Worm (Caenorhabditis elegans) whole organism, early embryonic: Measurements from ENCODE around the gene gly-9.

Experiments used
- B0310.2 ChIP-seq: sonication (generic microtip); optimal IDR thresholded peaks from 2 replicates; lab custom pipeline; 2016; ENCODE audit warnings: mild to moderate bottlenecking, missing genetic modification characterization, missing compliant biosample characterization
- F13C5.2 ChIP-seq: sonication (generic microtip); optimal IDR thresholded peaks from 2 replicates; lab custom pipeline; 2017; ENCODE audit warnings: mild to moderate bottlenecking, missing genetic modification characterization, inconsistent platforms, missing compliant biosample characterization
- aly-1 ChIP-seq: sonication (generic microtip); optimal IDR thresholded peaks from 2 replicates; lab custom pipeline; 2016; ENCODE audit warnings: missing genetic modification characterization, missing compliant biosample characterization
- ama-1 ChIP-seq: fragments of 150-350 bp; optimal IDR thresholded peaks from 2 replicates; lab custom pipeline; 2014
- ceh-13 ChIP-seq: fragments of 200-800 bp; sonication (Bioruptor generic); optimal IDR thresholded peaks from 2 replicates; lab custom pipeline; 2018; ENCODE audit warnings: mild to moderate bottlenecking, missing genetic modification characterization, missing compliant biosample characterization
- ceh-36 ChIP-seq: sonication (generic microtip); optimal IDR thresholded peaks from 2 replicates; lab custom pipeline; 2016; ENCODE audit warnings: missing genetic modification characterization, inconsistent platforms, missing compliant biosample characterization
- ets-7 ChIP-seq: sonication (generic microtip); optimal IDR thresholded peaks from 2 replicates; lab custom pipeline; 2016; ENCODE audit warnings: missing genotype, missing genetic modification characterization, missing compliant biosample characterization
- flt-1 ChIP-seq: fragments of 200-800 bp; sonication (Bioruptor generic); IDR thresholded peaks from 2 replicates; pipeline ENCODE4 v1.3.6; 2022; ENCODE audit warnings: missing genetic modification characterization, missing compliant biosample characterization
- hmbx-1 ChIP-seq: sonication (generic microtip); optimal IDR thresholded peaks from 2 replicates; lab custom pipeline; 2016; ENCODE audit warnings: mild to moderate bottlenecking, missing genetic modification characterization, missing compliant biosample characterization
- hmg-4 ChIP-seq: fragments of 200-800 bp; sonication (Bioruptor generic); optimal IDR thresholded peaks from 2 replicates; lab custom pipeline; 2018; ENCODE audit warnings: mild to moderate bottlenecking, missing genetic modification characterization, missing compliant biosample characterization
- hnd-1 ChIP-seq: sonication (generic microtip); optimal IDR thresholded peaks from 2 replicates; lab custom pipeline; 2016; ENCODE audit warnings: missing genetic modification characterization, missing compliant biosample characterization
- pes-1 ChIP-seq: fragments of 200-800 bp; sonication (Bioruptor generic); IDR thresholded peaks from 2 replicates; pipeline ENCODE4 v1.3.6; 2022; ENCODE audit warnings: missing genetic modification reagents, missing genetic modification characterization, missing compliant biosample characterization
- scrt-1 ChIP-seq: fragments of 200-800 bp; sonication (Bioruptor generic); IDR thresholded peaks from 2 replicates; pipeline ENCODE4 v1.3.6; 2022; ENCODE audit warnings: missing genetic modification characterization, missing compliant biosample characterization
- sea-1 ChIP-seq: fragments of 200-800 bp; sonication (Bioruptor generic); conservative IDR thresholded peaks from 2 replicates; pipeline ENCODE4 v1.3.6; 2022; ENCODE audit warnings: missing genetic modification characterization, missing compliant biosample characterization
- tbx-11 ChIP-seq: fragments of 200-800 bp; sonication (Bioruptor generic); IDR thresholded peaks from 2 replicates; pipeline ENCODE4 v1.3.6; 2022; ENCODE audit warnings: missing genetic modification characterization, missing compliant biosample characterization
- tbx-37 ChIP-seq: fragments of 200-800 bp; sonication (Bioruptor generic); conservative IDR thresholded peaks from 2 replicates; pipeline ENCODE4 v1.3.6; 2022; ENCODE audit warnings: missing genetic modification reagents, missing genetic modification characterization, missing compliant biosample characterization
- tra-4 ChIP-seq: sonication (generic microtip); optimal IDR thresholded peaks from 2 replicates; lab custom pipeline; 2017; ENCODE audit warnings: missing genetic modification characterization, missing compliant biosample characterization

Gene gly-9

ce11 chrIII:11234742-11235141 lies 55.6 kb downstream of the gly-9 start, which contains the start of gene Y47D3A.34:
Gene Y47D3A.34 (minus strand): TSS chrIII:11234861.
- TF ChIP-seq tbx-37 (GFP tag; lab: Robert Waterston, UW) (no peak), hnd-1 (tag; lab: Kevin White, UChicago) (no peak), ceh-36 (tag; lab: Kevin White, UChicago) (no peak), sea-1 (GFP tag; lab: Robert Waterston, UW) (no peak), F13C5.2 (tag; lab: Kevin White, UChicago) (no peak), B0310.2 (tag; lab: Kevin White, UChicago) (no peak), tra-4 (no peak), ets-7 (tag; lab: Kevin White, UChicago) (no peak), ceh-13 (no peak), hmbx-1 (tag; lab: Kevin White, UChicago) (no peak), hmg-4 (GFP tag; lab: Kevin White, UChicago) (no peak), ama-1 (no peak), scrt-1 (GFP tag; lab: Robert Waterston, UW) (no peak), flt-1 (no peak), aly-1 (tag; lab: Kevin White, UChicago) (no peak), tbx-11 (no peak), pes-1 (GFP tag; lab: Robert Waterston, UW) (no peak)

- TF ChIP-seq ceh-13 (no peak), tra-4 (no peak), ceh-36 (tag; lab: Kevin White, UChicago) (no peak)
Measured at ce11 chrIII:11231969-11232368, 58.4 kb downstream of the gly-9 start, which contains the start of gene elo-8. Gene elo-8 (minus strand): TSS chrIII:11232069.

- TF ChIP-seq tra-4 (no peak), ceh-36 (tag; lab: Kevin White, UChicago) (no peak), aly-1 (tag; lab: Kevin White, UChicago) (no peak), hmbx-1 (tag; lab: Kevin White, UChicago) (no peak), pes-1 (GFP tag; lab: Robert Waterston, UW) (no peak), tbx-37 (GFP tag; lab: Robert Waterston, UW) (no peak), ama-1 (no peak)
Measured at ce11 chrIII:11231408-11231807, 59.0 kb downstream of the gly-9 start.

- no peak for TF ChIP-seq B0310.2 (tag; lab: Kevin White, UChicago)
- TF ChIP-seq F13C5.2 (tag; lab: Kevin White, UChicago), result no peak
- no peak for TF ChIP-seq ama-1
- no peak for TF ChIP-seq aly-1 (tag; lab: Kevin White, UChicago)
- TF ChIP-seq ceh-13, result no peak
Measured at ce11 chrIII:11230581-11230980, 59.8 kb downstream of the gly-9 start.
